Fruit fly (Drosophila melanogaster): ENCODE measurements around the gene t-cup.
A peak's percentile ranks its signal among the peaks of the same experiment; 100 is the strongest.

The t-cup gene

DNA sequence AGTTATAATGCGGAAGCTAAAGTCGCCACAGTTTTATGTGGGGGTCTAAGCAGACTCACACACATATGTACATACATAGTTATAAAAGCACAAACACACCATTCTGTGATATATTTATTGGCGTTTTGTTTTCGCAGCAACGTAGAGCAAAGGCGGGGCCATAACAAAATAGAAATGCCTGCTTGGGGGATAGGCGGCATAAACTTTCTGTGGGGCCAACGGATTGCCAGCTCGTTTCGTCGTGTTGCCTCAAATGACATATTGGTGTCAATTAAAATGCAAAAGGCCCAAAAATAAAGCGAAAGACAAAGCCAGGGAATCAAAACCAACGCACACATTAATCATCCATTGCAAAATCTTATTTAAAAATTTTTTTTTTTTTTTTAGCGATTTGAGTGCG, 28.3 kb downstream of the t-cup start (continued):
- TF ChIP-seq Adf1 (GFP tag; IDR thresholded peaks at IDR 0.05) (0 out of 2 replicates have a peak, but pooled peaks have one; percentile 13), Fer1 (GFP tag; optimal IDR thresholded peaks at IDR 0.05) (peak; percentile 10), dmrt99B (tag; optimal IDR thresholded peaks at IDR 0.05) (no peak), cato (GFP tag; optimal IDR thresholded peaks at IDR 0.05; ENCODE audit: borderline replicate concordance) (no peak), D19A (tag; optimal IDR thresholded peaks at IDR 0.05) (no peak), Fer3 (tag; optimal IDR thresholded peaks at IDR 0.05) (no peak), CG42726 (GFP tag; IDR thresholded peaks at IDR 0.05; ENCODE audit: partially characterized antibody) (no peak), Dek (tag; optimal IDR thresholded peaks at IDR 0.05) (peak; percentile 29), Hey (tag; optimal IDR thresholded peaks at IDR 0.05) (no peak), corto (GFP tag; optimal IDR thresholded peaks at IDR 0.05) (no peak), lola (GFP tag; optimal IDR thresholded peaks at IDR 0.05) (no peak), stwl (tag; optimal IDR thresholded peaks at IDR 0.05) (no peak), maf-S (GFP tag; optimal IDR thresholded peaks at IDR 0.05) (peak; percentile 6), CG10654 (GFP tag; optimal IDR thresholded peaks at IDR 0.05) (no peak), CG9215 (GFP tag; IDR thresholded peaks at IDR 0.05) (no peak), CG7372 (GFP tag; IDR thresholded peaks at IDR 0.05) (no peak), Ets65A (GFP tag) (no peak), ase (GFP tag; IDR thresholded peaks at IDR 0.05) (no peak), Antp (GFP tag; optimal IDR thresholded peaks at IDR 0.05) (no peak), ERR (GFP tag; optimal IDR thresholded peaks at IDR 0.05) (no peak), CG3995 (GFP tag; optimal IDR thresholded peaks at IDR 0.05) (no peak), Chrac-16 (GFP tag; optimal IDR thresholded peaks at IDR 0.05) (no peak), Dbx (GFP tag; IDR thresholded peaks at IDR 0.05) (no peak), CG3281 (GFP tag; optimal IDR thresholded peaks at IDR 0.05) (peak; percentile 12), CG17802 (tag; optimal IDR thresholded peaks at IDR 0.05) (no peak), MTF-1 (GFP tag; optimal IDR thresholded peaks at IDR 0.05; ENCODE audit: borderline replicate concordance) (no peak), tgo (GFP tag; IDR thresholded peaks at IDR 0.05) (no peak), dysf (GFP tag; IDR thresholded peaks at IDR 0.05) (0 out of 3 replicates have a peak, but pooled peaks have one; percentile 28), pum (GFP tag; optimal IDR thresholded peaks at IDR 0.05) (no peak), cwo (GFP tag; optimal IDR thresholded peaks at IDR 0.05) (no peak)

- no peak for TF ChIP-seq sens-2 (GFP tag; IDR thresholded peaks at IDR 0.05)
- no peak for TF ChIP-seq Dll (GFP tag; IDR thresholded peaks at IDR 0.05; ENCODE audit: partially characterized antibody)
- peak; percentile 62 for TF ChIP-seq CG18011 (GFP tag; optimal IDR thresholded peaks at IDR 0.05)
- peak; percentile 12 for TF ChIP-seq Sox102F (GFP tag; optimal IDR thresholded peaks at IDR 0.05)
- no peak for TF ChIP-seq slou (GFP tag; optimal IDR thresholded peaks at IDR 0.05)
- peak; percentile 40 for TF ChIP-seq CHES-1-like (GFP tag; optimal IDR thresholded peaks at IDR 0.05)
- 0 out of 2 replicates have a peak, but pooled peaks have one; percentile 6 for TF ChIP-seq Ada2b (GFP tag; IDR thresholded peaks at IDR 0.05)
- TF ChIP-seq CG7357 (GFP tag; IDR thresholded peaks at IDR 0.05) = no peak
- peak; percentile 32 for TF ChIP-seq HHEX (GFP tag; optimal IDR thresholded peaks at IDR 0.05)
- peak; percentile 33 for TF ChIP-seq emc (GFP tag; optimal IDR thresholded peaks at IDR 0.05)
- TF ChIP-seq CG12744 (GFP tag; optimal IDR thresholded peaks at IDR 0.05) = peak; percentile 20
- no peak for TF ChIP-seq corto (GFP tag; optimal IDR thresholded peaks at IDR 0.05)
- TF ChIP-seq Elba2 (GFP tag; optimal IDR thresholded peaks at IDR 0.05) = no peak
- no peak for TF ChIP-seq CG15696 (tag; optimal IDR thresholded peaks at IDR 0.05)
- peak; percentile 56 for TF ChIP-seq ERR (GFP tag; optimal IDR thresholded peaks at IDR 0.05)
- peak; percentile 60 for TF ChIP-seq bcd (GFP tag; optimal IDR thresholded peaks at IDR 0.05)
- TF ChIP-seq CG4820 (GFP tag; optimal IDR thresholded peaks at IDR 0.05) = no peak
- peak; percentile 13 for TF ChIP-seq CG12942 (GFP tag; optimal IDR thresholded peaks at IDR 0.05)
- peak; percentile 5 for TF ChIP-seq chn (GFP tag; optimal IDR thresholded peaks at IDR 0.05)
- TF ChIP-seq shn (GFP tag; optimal IDR thresholded peaks at IDR 0.05) = peak; percentile 58
- TF ChIP-seq Atf-2 (GFP tag; optimal IDR thresholded peaks at IDR 0.05) = peak; percentile 29
- peak; percentile 67; the same call in 1 of the 2 replicates for TF ChIP-seq wdn (GFP tag; IDR thresholded peaks at IDR 0.05)
- TF ChIP-seq fu2 (GFP tag; optimal IDR thresholded peaks at IDR 0.05) = peak; percentile 56
- no peak for TF ChIP-seq Stat92E (GFP tag; optimal IDR thresholded peaks at IDR 0.05)
- TF ChIP-seq lola (GFP tag; optimal IDR thresholded peaks at IDR 0.05) = no peak
Measured at dm6 chr2L:12467673-12468072, 29.5 kb downstream of the t-cup start.
